Worm (Caenorhabditis elegans) whole organism, young adult: ENCODE results near the gene T01E8.1.

ENCODE experiments used
- B0019.2 ChIP-seq: fragments of 200-800 bp; sonication (Bioruptor generic); conservative IDR thresholded peaks from 2 replicates; pipeline ENCODE4 v1.3.6; 2022; ENCODE audit warnings: missing genetic modification reagents, missing genetic modification characterization, missing compliant biosample characterization
- B0336.3 ChIP-seq: fragments of 200-800 bp; sonication (Bioruptor generic); IDR thresholded peaks from 2 replicates; pipeline ENCODE4 v1.3.6; 2022; ENCODE audit warnings: missing genetic modification characterization, missing compliant biosample characterization
- F23B12.7 ChIP-seq: sonication (generic microtip); optimal IDR thresholded peaks from 2 replicates; lab custom pipeline; 2017; ENCODE audit warnings: missing genetic modification characterization, mild to moderate bottlenecking, missing compliant biosample characterization, antibody characterized with exemption, moderate library complexity; ENCODE audit not compliant: insufficient read depth
- F39B2.1 ChIP-seq: fragments of 200-800 bp; sonication (Bioruptor generic); IDR thresholded peaks from 2 replicates; pipeline ENCODE4 v1.3.6; 2022; ENCODE audit warnings: missing genetic modification reagents, missing genetic modification characterization, missing compliant biosample characterization
- Y67H2A.10 ChIP-seq: fragments of 200-800 bp; sonication (Bioruptor generic); conservative IDR thresholded peaks from 2 replicates; pipeline ENCODE4 v1.3.6; 2022; ENCODE audit warnings: missing genetic modification reagents, missing genetic modification characterization, missing compliant biosample characterization
- ZK185.1 ChIP-seq: sonication (generic microtip); optimal IDR thresholded peaks from 2 replicates; lab custom pipeline; 2016; ENCODE audit warnings: mild to moderate bottlenecking, missing genetic modification characterization, missing compliant biosample characterization; ENCODE audit not compliant: poor library complexity, severe bottlenecking
- akir-1 ChIP-seq: fragments of 200-800 bp; sonication (Bioruptor generic); optimal IDR thresholded peaks from 2 replicates; lab custom pipeline; 2018; ENCODE audit warnings: mild to moderate bottlenecking, missing genetic modification characterization, moderate library complexity, missing compliant biosample characterization
- aptf-2 ChIP-seq: fragments of 200-800 bp; sonication (Bioruptor generic); conservative IDR thresholded peaks from 2 replicates; pipeline ENCODE4 v1.3.6; 2022; ENCODE audit warnings: missing genetic modification reagents, missing genetic modification characterization, missing compliant biosample characterization
- attf-5 ChIP-seq: fragments of 200-800 bp; sonication (Bioruptor generic); optimal IDR thresholded peaks from 2 replicates; lab custom pipeline; 2018; ENCODE audit warnings: mild to moderate bottlenecking, missing genetic modification characterization, missing compliant biosample characterization
- cebp-2 ChIP-seq: fragments of 200-800 bp; sonication (Bioruptor generic); IDR thresholded peaks from 2 replicates; pipeline ENCODE4 v1.3.6; 2022; ENCODE audit warnings: missing genetic modification characterization, missing compliant biosample characterization
- ceh-100 ChIP-seq: fragments of 200-800 bp; sonication (Bioruptor generic); IDR thresholded peaks from 2 replicates; pipeline ENCODE4 v1.3.6; 2022; ENCODE audit warnings: missing genetic modification reagents, missing genetic modification characterization, missing compliant biosample characterization
- ceh-27 ChIP-seq: fragments of 200-800 bp; sonication (Bioruptor generic); optimal IDR thresholded peaks from 2 replicates; lab custom pipeline; 2018; ENCODE audit warnings: mild to moderate bottlenecking, missing genetic modification characterization, moderate library complexity, missing compliant biosample characterization
- dox-1 ChIP-seq: fragments of 200-800 bp; sonication (Bioruptor generic); IDR thresholded peaks from 2 replicates; pipeline ENCODE4 v1.3.6; 2022; ENCODE audit warnings: missing genetic modification reagents, missing genetic modification characterization, missing compliant biosample characterization
- efl-1 ChIP-seq: fragments of 150-350 bp; optimal IDR thresholded peaks from 2 replicates; lab custom pipeline; 2014; ENCODE audit warnings: missing biosample characterization, missing genetic modification reagents, missing genetic modification characterization
- egl-18 ChIP-seq: fragments of 200-800 bp; sonication (Bioruptor generic); IDR thresholded peaks from 2 replicates; pipeline ENCODE4 v1.3.6; 2022; ENCODE audit warnings: missing genetic modification reagents, missing genetic modification characterization, missing compliant biosample characterization
- him-1 ChIP-seq: sonication (generic microtip); optimal IDR thresholded peaks from 2 replicates; lab custom pipeline; 2016; ENCODE audit warnings: missing genotype, missing genetic modification reagents, missing genetic modification characterization, missing compliant biosample characterization
- hlh-12 ChIP-seq: sonication (generic microtip); optimal IDR thresholded peaks from 2 replicates; lab custom pipeline; 2016; ENCODE audit warnings: missing genetic modification characterization, missing compliant biosample characterization
- hmg-1.2 ChIP-seq: fragments of 200-800 bp; sonication (Bioruptor generic); IDR thresholded peaks from 2 replicates; pipeline ENCODE4 v1.3.6; 2022; ENCODE audit warnings: missing genetic modification reagents, missing genetic modification characterization, missing compliant biosample characterization
- lin-35 ChIP-seq, 3 experiments: fragments of 150-350 bp in 2 of 3; sonication (generic microtip) in 1 of 3; optimal IDR thresholded peaks; 2 replicates each; lab custom pipeline; 2014 to 2018; ENCODE audit warnings: missing biosample characterization in 3 of 3, missing genetic modification characterization in 3 of 3, missing genetic modification reagents in 3 of 3
- lin-40 ChIP-seq: sonication (generic microtip); optimal IDR thresholded peaks from 2 replicates; lab custom pipeline; 2016; ENCODE audit warnings: missing genetic modification characterization, mild to moderate bottlenecking, missing compliant biosample characterization, missing genotype, missing genetic modification reagents
- madf-3 ChIP-seq: fragments of 200-800 bp; sonication (Bioruptor generic); IDR thresholded peaks from 2 replicates; pipeline ENCODE4 v1.3.6; 2022; ENCODE audit warnings: missing genetic modification reagents, missing genetic modification characterization, missing compliant biosample characterization
- nfya-1 ChIP-seq: sonication (generic microtip); optimal IDR thresholded peaks from 2 replicates; lab custom pipeline; 2017; ENCODE audit warnings: antibody characterized with exemption, missing compliant biosample characterization, missing genetic modification characterization, borderline replicate concordance; ENCODE audit not compliant: insufficient read depth
- nfya-2 ChIP-seq: fragments of 200-800 bp; sonication (Bioruptor generic); IDR thresholded peaks from 2 replicates; pipeline ENCODE4 v1.3.6; 2022; ENCODE audit warnings: missing genetic modification reagents, missing genetic modification characterization, missing compliant biosample characterization
- nhr-179 ChIP-seq: sonication (generic microtip); optimal IDR thresholded peaks from 2 replicates; lab custom pipeline; 2016; ENCODE audit warnings: mild to moderate bottlenecking, missing genetic modification characterization, missing compliant biosample characterization
- nhr-80 ChIP-seq: sonication (generic microtip); optimal IDR thresholded peaks from 2 replicates; lab custom pipeline; 2016; ENCODE audit warnings: missing genetic modification characterization, missing compliant biosample characterization
- snpc-4 ChIP-seq, 5 experiments: fragments of 150-350 bp in 1 of 5; sonication (generic microtip) in 4 of 5; optimal IDR thresholded peaks; 2 replicates each; lab custom pipeline; 2014 to 2018; ENCODE audit warnings: missing genetic modification characterization in 5 of 5, missing biosample characterization in 3 of 5, antibody characterized with exemption in 2 of 5, mild to moderate bottlenecking in 2 of 5, missing compliant biosample characterization in 2 of 5, missing genotype in 2 of 5, moderate library complexity in 2 of 5, missing genetic modification reagents in 1 of 5
- unc-130 ChIP-seq: sonication (generic microtip); optimal IDR thresholded peaks from 2 replicates; lab custom pipeline; 2016; ENCODE audit warnings: missing genetic modification reagents, missing genetic modification characterization, missing compliant biosample characterization
- xnd-1 ChIP-seq: sonication (generic microtip); optimal IDR thresholded peaks from 2 replicates; lab custom pipeline; 2016; ENCODE audit warnings: missing genotype, missing genetic modification reagents, missing genetic modification characterization, missing compliant biosample characterization
- zfh-2 ChIP-seq: fragments of 200-800 bp; sonication (Bioruptor generic); conservative IDR thresholded peaks from 2 replicates; pipeline ENCODE4 v1.3.6; 2022; ENCODE audit warnings: missing genetic modification reagents, missing genetic modification characterization, missing compliant biosample characterization
- zim-3 ChIP-seq: sonication (generic microtip); optimal IDR thresholded peaks from 2 replicates; lab custom pipeline; 2017; ENCODE audit warnings: mild to moderate bottlenecking, missing genetic modification characterization, moderate library complexity, missing compliant biosample characterization
- ztf-18 ChIP-seq: sonication (generic microtip); optimal IDR thresholded peaks from 2 replicates; lab custom pipeline; 2016; ENCODE audit warnings: missing genotype, mild to moderate bottlenecking, missing genetic modification characterization, missing compliant biosample characterization
- ztf-26 ChIP-seq: sonication (generic microtip); optimal IDR thresholded peaks from 2 replicates; lab custom pipeline; 2017; ENCODE audit warnings: missing genetic modification characterization, missing compliant biosample characterization

The T01E8.1 gene

ce11 chrII:10197091-10197675, 9.3 kb upstream of the T01E8.1 start, which contains the start of gene R05H5.3 (continued):
- TF ChIP-seq xnd-1 (tag; lab: Kevin White, UChicago) (peak; percentile 81), madf-3 (GFP tag; lab: Robert Waterston, UW) (peak; percentile 82), cebp-2 (GFP tag; lab: Robert Waterston, UW) (no peak), zfh-2 (no peak), zim-3 (tag; lab: Kevin White, UChicago) (no peak), ztf-26 (tag; lab: Kevin White, UChicago) (no peak), nhr-179 (no peak), akir-1 (GFP tag; lab: Kevin White, UChicago) (no peak), F39B2.1 (GFP tag; lab: Robert Waterston, UW) (no peak), him-1 (tag; lab: Kevin White, UChicago) (peak; percentile 74), unc-130 (GFP tag; lab: Kevin White, UChicago) (peak; percentile 92), aptf-2 (GFP tag; lab: Robert Waterston, UW) (0 out of 2 replicates have a peak, but pooled peaks have one; percentile 56), lin-35 (GFP tag; optimal IDR thresholded peaks at IDR 0.05; lab: Kevin White, UChicago) (peak in 1 of 3 experiments; percentile 75), lin-40 (tag; lab: Kevin White, UChicago) (no peak)

ce11 chrII:10198486-10198885, 8.0 kb upstream of the T01E8.1 start:
- TF ChIP-seq Y67H2A.10 (GFP tag; lab: Robert Waterston, UW) (no peak), B0336.3 (GFP tag; lab: Robert Waterston, UW) (peak; percentile 38; the same call in 1 of the 2 replicates)

- no peak for TF ChIP-seq ztf-18 (tag; lab: Kevin White, UChicago)
- 0 out of 2 replicates have a peak, but pooled peaks have one; percentile 33 for TF ChIP-seq madf-3 (GFP tag; lab: Robert Waterston, UW)
Observed at ce11 chrII:10199906-10200305, 6.6 kb upstream of the T01E8.1 start, which contains the start of gene R05H5.4. Gene R05H5.4, minus strand, starts transcription at chrII:10200006.

ce11 chrII:10200759-10201158, 5.8 kb upstream of the T01E8.1 start, which contains the start of gene arv-1:
Gene arv-1, minus strand, starts transcription at chrII:10200823.
- TF ChIP-seq him-1 (tag; lab: Kevin White, UChicago) (peak; percentile 11), B0019.2 (GFP tag; lab: Robert Waterston, UW) (peak; percentile 63; the same call in 1 of the 2 replicates), ZK185.1 (peak; percentile 51), lin-35 (GFP tag; optimal IDR thresholded peaks at IDR 0.05; lab: Kevin White, UChicago) (no peak), hlh-12 (no peak), egl-18 (GFP tag; lab: Robert Waterston, UW) (no peak), nhr-179 (no peak), nfya-2 (GFP tag; lab: Robert Waterston, UW) (no peak), attf-5 (peak; percentile 13), ztf-26 (tag; lab: Kevin White, UChicago) (no peak), dox-1 (GFP tag; lab: Robert Waterston, UW) (peak; percentile 61; the same call in 1 of the 2 replicates), efl-1 (GFP tag; lab: Kevin White, UChicago) (no peak), ztf-18 (tag; lab: Kevin White, UChicago) (peak; percentile 17), F23B12.7 (tag; lab: Kevin White, UChicago) (peak; percentile 9), nhr-80 (tag; lab: Kevin White, UChicago) (peak; percentile 12), hmg-1.2 (GFP tag; lab: Robert Waterston, UW) (peak; percentile 52; the same call in 1 of the 2 replicates), nfya-1 (tag; lab: Kevin White, UChicago) (no peak), snpc-4 (GFP tag; optimal IDR thresholded peaks at IDR 0.05; lab: Kevin White, UChicago) (no peak), snpc-4 (tag; optimal IDR thresholded peaks at IDR 0.05; lab: Kevin White, UChicago) (peak in 1 of 4 experiments; percentile 6), ceh-100 (peak; percentile 11; the same call in 1 of the 2 replicates), ceh-27 (GFP tag; lab: Kevin White, UChicago) (peak; percentile 49), unc-130 (GFP tag; lab: Kevin White, UChicago) (peak; percentile 1)
